Fruit fly (Drosophila melanogaster) whole organism, embryonic: Measurements from ENCODE around the gene Pmm2.

Source experiments
- Bteb2 ChIP-seq: fragments of 200-800 bp; sonication (Bioruptor generic); optimal IDR thresholded peaks from 2 replicates; lab custom pipeline; 2016; ENCODE audit warnings: missing biosample characterization, missing genetic modification characterization
- CG10959 ChIP-seq: fragments of 200-800 bp; sonication (Bioruptor generic); IDR thresholded peaks from 2 replicates; pipeline ENCODE4 v1.3.6; 2022; ENCODE audit warnings: missing biosample characterization, missing genetic modification characterization
- CG11398 ChIP-seq: fragments of 200-800 bp; sonication (Bioruptor generic); optimal IDR thresholded peaks from 2 replicates; lab custom pipeline; 2016; ENCODE audit warnings: missing biosample characterization, missing genetic modification characterization
- CG11456 ChIP-seq: fragments of 200-800 bp; sonication (Bioruptor generic); IDR thresholded peaks from 3 replicates; pipeline ENCODE4 v1.3.6; 2022; ENCODE audit warnings: missing biosample characterization, missing genetic modification characterization
- CG13287 ChIP-seq: fragments of 200-800 bp; sonication (Bioruptor generic); IDR thresholded peaks from 2 replicates; pipeline ENCODE4 v1.3.6; 2022; ENCODE audit warnings: missing biosample characterization, missing genetic modification characterization; ENCODE audit not compliant: partially characterized antibody
- CG15011 ChIP-seq: fragments of 200-800 bp; sonication (Bioruptor generic); optimal IDR thresholded peaks from 3 replicates; lab custom pipeline; 2018; ENCODE audit warnings: missing biosample characterization, mild to moderate bottlenecking, missing genetic modification characterization
- CG15514 ChIP-seq: fragments of 200-800 bp; sonication (Bioruptor generic); optimal IDR thresholded peaks from 3 replicates; lab custom pipeline; 2017; ENCODE audit warnings: missing biosample characterization, missing genetic modification characterization, mild to moderate bottlenecking, moderate library complexity, missing genetic modification reagents
- CG16863 ChIP-seq: fragments of 200-800 bp; sonication (Bioruptor generic); optimal IDR thresholded peaks from 3 replicates; lab custom pipeline; 2016; ENCODE audit warnings: missing biosample characterization, missing genetic modification characterization
- CG17328 ChIP-seq: fragments of 200-800 bp; sonication (Bioruptor generic); IDR thresholded peaks from 2 replicates; pipeline ENCODE4 v1.3.6; 2022; ENCODE audit warnings: missing biosample characterization, missing genetic modification characterization
- CG18262 ChIP-seq: fragments of 200-800 bp; optimal IDR thresholded peaks from 3 replicates; lab custom pipeline; 2019; ENCODE audit warnings: missing biosample characterization, mild to moderate bottlenecking, missing genetic modification characterization, moderate library complexity
- CG18599 ChIP-seq: fragments of 200-800 bp; sonication (Bioruptor generic); optimal IDR thresholded peaks from 3 replicates; lab custom pipeline; 2017; ENCODE audit warnings: missing biosample characterization, missing genetic modification characterization, mild to moderate bottlenecking, moderate library complexity, missing genetic modification reagents
- CG2129 ChIP-seq: fragments of 200-800 bp; sonication (Bioruptor generic); IDR thresholded peaks from 2 replicates; pipeline ENCODE4 v1.3.6; 2022; ENCODE audit warnings: missing biosample characterization, missing genetic modification characterization; ENCODE audit not compliant: partially characterized antibody
- CG3407 ChIP-seq: fragments of 200-800 bp; sonication (Bioruptor generic); optimal IDR thresholded peaks from 2 replicates; lab custom pipeline; 2018; ENCODE audit warnings: missing biosample characterization, mild to moderate bottlenecking, missing genetic modification characterization
- CG43689 ChIP-seq: fragments of 200-800 bp; sonication (Bioruptor generic); IDR thresholded peaks from 2 replicates; pipeline ENCODE4 v1.3.6; 2022; ENCODE audit warnings: missing biosample characterization, missing genetic modification characterization
- CG7786 ChIP-seq: fragments of 200-800 bp; sonication (Bioruptor generic); optimal IDR thresholded peaks from 2 replicates; lab custom pipeline; 2016; ENCODE audit warnings: missing biosample characterization, missing genetic modification characterization
- CG8924 ChIP-seq: fragments of 200-800 bp; optimal IDR thresholded peaks from 3 replicates; lab custom pipeline; 2019; ENCODE audit warnings: missing biosample characterization, mild to moderate bottlenecking, missing genetic modification characterization, moderate library complexity
- Dad ChIP-seq: fragments of 200-800 bp; sonication (Bioruptor generic); optimal IDR thresholded peaks from 3 replicates; lab custom pipeline; 2016; ENCODE audit warnings: missing biosample characterization, missing genetic modification characterization
- Dip2 ChIP-seq: fragments of 200-800 bp; sonication (Bioruptor generic); IDR thresholded peaks from 2 replicates; pipeline ENCODE4 v1.3.6; 2022; ENCODE audit warnings: missing biosample characterization, missing genetic modification characterization
- Dll ChIP-seq: fragments of 200-800 bp; sonication (Bioruptor generic); IDR thresholded peaks from 4 replicates; pipeline ENCODE4 v1.3.6; 2022; ENCODE audit warnings: missing biosample characterization, missing genetic modification characterization; ENCODE audit not compliant: partially characterized antibody
- Dp ChIP-seq: fragments of 200-800 bp; sonication (Bioruptor generic); optimal IDR thresholded peaks from 2 replicates; lab custom pipeline; 2018; ENCODE audit warnings: missing biosample characterization, mild to moderate bottlenecking, missing genetic modification characterization, moderate library complexity
- HLH3B ChIP-seq: fragments of 200-800 bp; sonication (Bioruptor generic); IDR thresholded peaks from 2 replicates; pipeline ENCODE4 v1.3.6; 2022; ENCODE audit warnings: missing biosample characterization, missing genetic modification characterization
- Lim3 ChIP-seq: fragments of 200-800 bp; sonication (Bioruptor generic); IDR thresholded peaks from 2 replicates; pipeline ENCODE4 v1.3.6; 2022; ENCODE audit warnings: missing biosample characterization, missing genetic modification characterization
- MESR4 ChIP-seq: fragments of 200-800 bp; sonication (Bioruptor generic); optimal IDR thresholded peaks from 2 replicates; lab custom pipeline; 2018; ENCODE audit warnings: missing biosample characterization, mild to moderate bottlenecking, missing genetic modification characterization, moderate library complexity
- Myb ChIP-seq: fragments of 200-800 bp; sonication (Bioruptor generic); optimal IDR thresholded peaks from 2 replicates; lab custom pipeline; 2016; ENCODE audit warnings: missing biosample characterization, missing genetic modification characterization
- PHDP ChIP-seq: fragments of 200-800 bp; sonication (Bioruptor generic); optimal IDR thresholded peaks from 3 replicates; lab custom pipeline; 2018; ENCODE audit warnings: missing biosample characterization, mild to moderate bottlenecking, missing genetic modification characterization, moderate library complexity
- Side ChIP-seq: fragments of 200-800 bp; sonication (Bioruptor generic); optimal IDR thresholded peaks from 2 replicates; lab custom pipeline; 2016; ENCODE audit warnings: missing biosample characterization, missing genetic modification characterization
- Xbp1 ChIP-seq: fragments of 200-800 bp; sonication (Bioruptor generic); optimal IDR thresholded peaks from 3 replicates; lab custom pipeline; 2016; ENCODE audit warnings: missing biosample characterization, mild to moderate bottlenecking, missing genetic modification characterization
- abd-A ChIP-seq: fragments of 200-800 bp; sonication (Bioruptor generic); optimal IDR thresholded peaks from 3 replicates; lab custom pipeline; 2019; ENCODE audit warnings: missing biosample characterization, mild to moderate bottlenecking, missing genetic modification characterization, moderate library complexity
- amos ChIP-seq: fragments of 200-800 bp; sonication (Bioruptor generic); IDR thresholded peaks from 2 replicates; pipeline ENCODE4 v1.3.6; 2022; ENCODE audit warnings: missing biosample characterization, missing genetic modification characterization; ENCODE audit not compliant: partially characterized antibody
- cg ChIP-seq: fragments of 200-800 bp; sonication (Bioruptor generic); optimal IDR thresholded peaks from 3 replicates; lab custom pipeline; 2019; ENCODE audit warnings: missing biosample characterization, mild to moderate bottlenecking, missing genetic modification characterization, moderate library complexity
- da ChIP-seq: fragments of 200-800 bp; sonication (Bioruptor generic); optimal IDR thresholded peaks from 2 replicates; lab custom pipeline; 2016; ENCODE audit warnings: missing biosample characterization, missing genetic modification characterization
- danr ChIP-seq: fragments of 200-800 bp; sonication (Bioruptor generic); IDR thresholded peaks from 2 replicates; pipeline ENCODE4 v1.3.6; 2022; ENCODE audit warnings: missing biosample characterization, missing genetic modification characterization
- fd64A ChIP-seq: fragments of 200-800 bp; sonication (Bioruptor generic); optimal IDR thresholded peaks from 3 replicates; lab custom pipeline; 2018; ENCODE audit warnings: missing biosample characterization, mild to moderate bottlenecking, missing genetic modification characterization
- fd96Cb ChIP-seq: fragments of 200-800 bp; sonication (Bioruptor generic); optimal IDR thresholded peaks from 2 replicates; lab custom pipeline; 2018; ENCODE audit warnings: missing biosample characterization, mild to moderate bottlenecking, missing genetic modification characterization, moderate library complexity
- grau ChIP-seq: fragments of 200-800 bp; optimal IDR thresholded peaks from 3 replicates; lab custom pipeline; 2019; ENCODE audit warnings: missing biosample characterization, mild to moderate bottlenecking, missing genetic modification characterization, moderate library complexity
- grn ChIP-seq: fragments of 200-800 bp; sonication (Bioruptor generic); optimal IDR thresholded peaks from 3 replicates; lab custom pipeline; 2017; ENCODE audit warnings: missing biosample characterization, missing genetic modification characterization
- her ChIP-seq: fragments of 200-800 bp; sonication (Bioruptor generic); optimal IDR thresholded peaks from 2 replicates; lab custom pipeline; 2016; ENCODE audit warnings: missing biosample characterization, missing genetic modification characterization
- jing ChIP-seq: fragments of 200-800 bp; sonication (Bioruptor generic); optimal IDR thresholded peaks from 2 replicates; lab custom pipeline; 2018; ENCODE audit warnings: missing biosample characterization, mild to moderate bottlenecking, missing genetic modification characterization
- kah ChIP-seq: fragments of 200-800 bp; sonication (Bioruptor generic); optimal IDR thresholded peaks from 2 replicates; lab custom pipeline; 2018; ENCODE audit warnings: missing biosample characterization, mild to moderate bottlenecking, missing genetic modification characterization
- lmd ChIP-seq: fragments of 200-800 bp; sonication (Bioruptor generic); IDR thresholded peaks from 2 replicates; pipeline ENCODE4 v1.3.6; 2022; ENCODE audit warnings: missing biosample characterization, missing genetic modification characterization
- mam ChIP-seq: fragments of 200-800 bp; sonication (Bioruptor generic); optimal IDR thresholded peaks from 3 replicates; lab custom pipeline; 2016; ENCODE audit warnings: missing biosample characterization, missing genetic modification characterization
- nerfin-2 ChIP-seq: fragments of 200-800 bp; sonication (Bioruptor generic); IDR thresholded peaks from 2 replicates; pipeline ENCODE4 v1.3.6; 2022; ENCODE audit warnings: missing biosample characterization, missing genetic modification characterization; ENCODE audit not compliant: partially characterized antibody
- odd ChIP-seq: fragments of 200-800 bp; sonication (Bioruptor generic); optimal IDR thresholded peaks from 2 replicates; lab custom pipeline; 2017; ENCODE audit warnings: missing biosample characterization, mild to moderate bottlenecking, missing genetic modification characterization
- pzg ChIP-seq: fragments of 200-800 bp; sonication (Bioruptor generic); optimal IDR thresholded peaks from 3 replicates; lab custom pipeline; 2018; ENCODE audit warnings: missing biosample characterization, mild to moderate bottlenecking, missing genetic modification characterization, moderate library complexity
- row ChIP-seq: fragments of 200-800 bp; sonication (Bioruptor generic); IDR thresholded peaks from 3 replicates; pipeline ENCODE4 v1.3.6; 2022; ENCODE audit warnings: missing biosample characterization, missing genetic modification characterization
- run ChIP-seq: fragments of 200-800 bp; sonication (Bioruptor generic); optimal IDR thresholded peaks from 3 replicates; lab custom pipeline; 2018; ENCODE audit warnings: missing biosample characterization, mild to moderate bottlenecking, missing genetic modification characterization
- scrt ChIP-seq: fragments of 200-800 bp; sonication (Bioruptor generic); optimal IDR thresholded peaks from 2 replicates; lab custom pipeline; 2018; ENCODE audit warnings: missing biosample characterization, mild to moderate bottlenecking, missing genetic modification characterization, moderate library complexity
- sens ChIP-seq: fragments of 200-800 bp; sonication (Bioruptor generic); peaks from one replicate; lab custom pipeline; 2016; ENCODE audit warnings: missing biosample characterization, missing genetic modification characterization
- tll ChIP-seq, 2 experiments: fragments of 200-800 bp in 1 of 2; fragments of >200 bp in 1 of 2; sonication (Bioruptor generic) in 1 of 2; optimal IDR thresholded peaks; 2 replicates each; lab custom pipeline; 2017 to 2019; ENCODE audit warnings: missing biosample characterization in 2 of 2, missing genetic modification characterization in 2 of 2, mild to moderate bottlenecking in 1 of 2, moderate library complexity in 1 of 2
- trem ChIP-seq: fragments of 200-800 bp; optimal IDR thresholded peaks from 3 replicates; lab custom pipeline; 2019; ENCODE audit warnings: missing biosample characterization, mild to moderate bottlenecking, missing genetic modification characterization, moderate library complexity
- unpg ChIP-seq: fragments of 200-800 bp; sonication (Bioruptor generic); optimal IDR thresholded peaks from 3 replicates; lab custom pipeline; 2018; ENCODE audit warnings: missing biosample characterization, mild to moderate bottlenecking, missing genetic modification characterization, moderate library complexity

The Pmm2 gene

dm6 chr3L:12534318-12534717 is at the start of gene Pmm2:
Gene Pmm2, plus strand, starts transcription at chr3L:12534590.
- TF ChIP-seq tll (GFP tag; optimal IDR thresholded peaks at IDR 0.05; lab: Kevin White, UChicago) (no peak), run (tag; lab: Kevin White, UChicago) (no peak), CG8924 (no peak), abd-A (tag; lab: Kevin White, UChicago) (no peak), da (GFP tag; lab: Kevin White, UChicago) (no peak), mam (GFP tag; lab: Kevin White, UChicago) (no peak), Bteb2 (GFP tag; lab: Kevin White, UChicago) (no peak), Dip2 (GFP tag; lab: Robert Waterston, UW) (no peak), fd64A (no peak), Xbp1 (GFP tag; lab: Kevin White, UChicago) (peak; percentile 15), trem (peak; percentile 3), fd96Cb (tag; lab: Kevin White, UChicago) (no peak), danr (no peak), CG10959 (no peak), CG18599 (GFP tag; lab: Kevin White, UChicago) (no peak), sens (peak; percentile 57), CG11456 (GFP tag; lab: Robert Waterston, UW) (no peak), MESR4 (GFP tag; lab: Kevin White, UChicago) (peak; percentile 46), Dll (GFP tag; lab: Robert Waterston, UW) (no peak), kah (GFP tag; lab: Kevin White, UChicago) (peak; percentile 25), PHDP (tag; lab: Kevin White, UChicago) (no peak), pzg (GFP tag; lab: Kevin White, UChicago) (peak; percentile 36), CG18262 (tag; lab: Kevin White, UChicago) (no peak), scrt (GFP tag; lab: Kevin White, UChicago) (no peak), CG2129 (GFP tag; lab: Robert Waterston, UW) (no peak), CG11398 (no peak), odd (GFP tag; lab: Kevin White, UChicago) (no peak), Side (no peak), HLH3B (no peak), CG7786 (no peak), grn (GFP tag; lab: Kevin White, UChicago) (peak; percentile 75), row (GFP tag; lab: Robert Waterston, UW) (peak; percentile 23; the same call in 1 of the 3 replicates), Dp (GFP tag; lab: Kevin White, UChicago) (peak; percentile 26), her (GFP tag; lab: Kevin White, UChicago) (peak; percentile 99), CG3407 (GFP tag; lab: Kevin White, UChicago) (no peak), Dad (GFP tag; lab: Kevin White, UChicago) (no peak), CG15011 (GFP tag; lab: Kevin White, UChicago) (no peak), CG13287 (GFP tag; lab: Robert Waterston, UW) (peak; percentile 41), lmd (GFP tag; lab: Robert Waterston, UW) (no peak), CG17328 (GFP tag; lab: Robert Waterston, UW) (0 out of 2 replicates have a peak, but pooled peaks have one; percentile 10), CG15514 (peak; percentile 99), nerfin-2 (GFP tag; lab: Robert Waterston, UW) (0 out of 2 replicates have a peak, but pooled peaks have one; percentile 18), grau (tag; lab: Kevin White, UChicago) (peak; percentile 19), Lim3 (GFP tag; lab: Robert Waterston, UW) (no peak), CG16863 (GFP tag; lab: Kevin White, UChicago) (no peak), jing (GFP tag; lab: Kevin White, UChicago) (no peak), amos (GFP tag; lab: Robert Waterston, UW) (peak; percentile 24; the same call in 1 of the 2 replicates), CG43689 (no peak), Myb (GFP tag; lab: Kevin White, UChicago) (peak; percentile 15), unpg (GFP tag; lab: Kevin White, UChicago) (no peak), cg (GFP tag; lab: Kevin White, UChicago) (no peak)
